Fruit fly (Drosophila melanogaster) whole organism, embryonic: Measurements from ENCODE around the gene CG6055.

ENCODE experiments used
- Atf6 ChIP-seq: fragments of 200-800 bp; sonication (Bioruptor generic); IDR thresholded peaks from 2 replicates; pipeline ENCODE4 v1.3.6; 2022; ENCODE audit warnings: missing biosample characterization, missing genetic modification characterization
- B-H2 ChIP-seq: fragments of 200-800 bp; sonication (Bioruptor generic); optimal IDR thresholded peaks from 2 replicates; lab custom pipeline; 2018; ENCODE audit warnings: missing biosample characterization, mild to moderate bottlenecking, missing genetic modification characterization
- BtbVII ChIP-seq: fragments of 200-800 bp; sonication (Bioruptor generic); optimal IDR thresholded peaks from 3 replicates; lab custom pipeline; 2017; ENCODE audit warnings: missing biosample characterization, mild to moderate bottlenecking, missing genetic modification characterization
- CG10209 ChIP-seq: fragments of 200-800 bp; sonication (Bioruptor generic); optimal IDR thresholded peaks from 3 replicates; lab custom pipeline; 2017; ENCODE audit warnings: missing biosample characterization, mild to moderate bottlenecking, missing genetic modification characterization, missing genetic modification reagents
- CG10959 ChIP-seq: fragments of 200-800 bp; sonication (Bioruptor generic); IDR thresholded peaks from 2 replicates; pipeline ENCODE4 v1.3.6; 2022; ENCODE audit warnings: missing biosample characterization, missing genetic modification characterization
- CG11504 ChIP-seq: fragments of 200-800 bp; sonication (Bioruptor generic); optimal IDR thresholded peaks from 3 replicates; lab custom pipeline; 2019; ENCODE audit warnings: missing biosample characterization, mild to moderate bottlenecking, missing genetic modification characterization, moderate library complexity
- CG12219 ChIP-seq: fragments of 200-800 bp; sonication (Bioruptor generic); optimal IDR thresholded peaks from 3 replicates; lab custom pipeline; 2018; ENCODE audit warnings: missing biosample characterization, mild to moderate bottlenecking, missing genetic modification characterization
- CG13775 ChIP-seq: fragments of 200-800 bp; sonication (Bioruptor generic); optimal IDR thresholded peaks from 3 replicates; lab custom pipeline; 2017; ENCODE audit warnings: missing biosample characterization, mild to moderate bottlenecking, missing genetic modification characterization
- CG14667 ChIP-seq: fragments of 200-800 bp; sonication (Bioruptor generic); IDR thresholded peaks from 2 replicates; pipeline ENCODE4 v1.3.6; 2022; ENCODE audit warnings: missing biosample characterization, missing genetic modification characterization
- CG16813 ChIP-seq: fragments of 200-800 bp; sonication (Bioruptor generic); IDR thresholded peaks from 3 replicates; pipeline ENCODE4 v1.3.6; 2022; ENCODE audit warnings: missing biosample characterization, missing genetic modification characterization; ENCODE audit not compliant: partially characterized antibody
- CG17912 ChIP-seq: fragments of 200-800 bp; sonication (Bioruptor generic); optimal IDR thresholded peaks from 2 replicates; lab custom pipeline; 2018; ENCODE audit warnings: missing biosample characterization, mild to moderate bottlenecking, missing genetic modification characterization
- CG18262 ChIP-seq: fragments of 200-800 bp; optimal IDR thresholded peaks from 3 replicates; lab custom pipeline; 2019; ENCODE audit warnings: missing biosample characterization, mild to moderate bottlenecking, missing genetic modification characterization, moderate library complexity
- CG2678 ChIP-seq: fragments of 200-800 bp; sonication (Bioruptor generic); optimal IDR thresholded peaks from 3 replicates; lab custom pipeline; 2019; ENCODE audit warnings: missing biosample characterization, mild to moderate bottlenecking, missing genetic modification characterization, moderate library complexity
- CG30431 ChIP-seq: fragments of 200-800 bp; sonication (Bioruptor generic); optimal IDR thresholded peaks from 2 replicates; lab custom pipeline; 2017; ENCODE audit warnings: missing biosample characterization, missing genetic modification characterization
- CG31441 ChIP-seq: fragments of 200-800 bp; sonication (Bioruptor generic); IDR thresholded peaks from 2 replicates; pipeline ENCODE4 v1.3.6; 2022; ENCODE audit warnings: missing biosample characterization, missing genetic modification characterization
- CG4328 ChIP-seq: fragments of 200-800 bp; sonication (Bioruptor generic); optimal IDR thresholded peaks from 3 replicates; lab custom pipeline; 2017; ENCODE audit warnings: missing biosample characterization, missing genetic modification reagents, missing genetic modification characterization
- CG6175 ChIP-seq: fragments of 200-800 bp; sonication (Bioruptor generic); IDR thresholded peaks from 3 replicates; pipeline ENCODE4 v1.3.6; 2022; ENCODE audit warnings: missing biosample characterization, missing genetic modification characterization
- CG6854 ChIP-seq: fragments of 200-800 bp; sonication (Bioruptor generic); optimal IDR thresholded peaks from 3 replicates; lab custom pipeline; 2017; ENCODE audit warnings: missing biosample characterization, mild to moderate bottlenecking, missing genetic modification characterization
- CG7839 ChIP-seq: fragments of 200-800 bp; sonication (Bioruptor generic); optimal IDR thresholded peaks from 3 replicates; lab custom pipeline; 2018; ENCODE audit warnings: missing biosample characterization, mild to moderate bottlenecking, missing genetic modification characterization, moderate library complexity
- CG8924 ChIP-seq: fragments of 200-800 bp; optimal IDR thresholded peaks from 3 replicates; lab custom pipeline; 2019; ENCODE audit warnings: missing biosample characterization, mild to moderate bottlenecking, missing genetic modification characterization, moderate library complexity
- CG9876 ChIP-seq: fragments of 200-800 bp; sonication (Bioruptor generic); optimal IDR thresholded peaks from 2 replicates; lab custom pipeline; 2016; ENCODE audit warnings: missing biosample characterization, missing genetic modification characterization
- Camta ChIP-seq: fragments of 200-800 bp; sonication (Bioruptor generic); optimal IDR thresholded peaks from 2 replicates; lab custom pipeline; 2016; ENCODE audit warnings: missing biosample characterization, missing genetic modification characterization
- D ChIP-seq, 2 experiments: fragments of 200-800 bp in 1 of 2; fragments of >200 bp in 1 of 2; sonication (Bioruptor generic) in 1 of 2; optimal IDR thresholded peaks; 2 replicates in 1 of 2; 3 replicates in 1 of 2; lab custom pipeline; 2017; ENCODE audit warnings: mild to moderate bottlenecking in 1 of 2, missing biosample characterization in 1 of 2, missing genetic modification characterization in 1 of 2, missing genetic modification reagents in 1 of 2
- Gsc ChIP-seq: fragments of 200-800 bp; sonication (Bioruptor generic); IDR thresholded peaks from 2 replicates; pipeline ENCODE4 v1.3.6; 2022; ENCODE audit warnings: missing biosample characterization, missing genetic modification characterization
- HmgZ ChIP-seq: fragments of 200-800 bp; sonication (Bioruptor generic); optimal IDR thresholded peaks from 2 replicates; lab custom pipeline; 2018; ENCODE audit warnings: missing biosample characterization, mild to moderate bottlenecking, missing genetic modification characterization
- Hsf ChIP-seq: fragments of 200-800 bp; sonication (Bioruptor generic); optimal IDR thresholded peaks from 3 replicates; lab custom pipeline; 2016; ENCODE audit warnings: missing biosample characterization, missing genetic modification characterization
- NC2β ChIP-seq: fragments of 200-800 bp; sonication (Bioruptor generic); optimal IDR thresholded peaks from 2 replicates; lab custom pipeline; 2016; ENCODE audit warnings: missing biosample characterization, missing genetic modification characterization
- PHDP ChIP-seq: fragments of 200-800 bp; sonication (Bioruptor generic); optimal IDR thresholded peaks from 3 replicates; lab custom pipeline; 2018; ENCODE audit warnings: missing biosample characterization, mild to moderate bottlenecking, missing genetic modification characterization, moderate library complexity
- Ravus ChIP-seq: fragments of 200-800 bp; sonication (Bioruptor generic); IDR thresholded peaks from 2 replicates; pipeline ENCODE4 v1.3.6; 2022; ENCODE audit warnings: missing biosample characterization, missing genetic modification characterization
- Scr ChIP-seq: fragments of 200-800 bp; sonication (Bioruptor generic); IDR thresholded peaks from 2 replicates; pipeline ENCODE4 v1.3.6; 2022; ENCODE audit warnings: missing biosample characterization, missing genetic modification characterization; ENCODE audit not compliant: partially characterized antibody
- btn ChIP-seq: fragments of 200-800 bp; sonication (Bioruptor generic); optimal IDR thresholded peaks from 2 replicates; lab custom pipeline; 2016; ENCODE audit warnings: missing biosample characterization, missing genetic modification characterization
- chn ChIP-seq: fragments of 200-800 bp; sonication (Bioruptor generic); optimal IDR thresholded peaks from 2 replicates; lab custom pipeline; 2016; ENCODE audit warnings: missing biosample characterization, missing genetic modification characterization
- crp ChIP-seq, 2 experiments: fragments of 200-800 bp; sonication (Bioruptor generic); optimal IDR thresholded peaks; 2 replicates in 1 of 2; 3 replicates in 1 of 2; lab custom pipeline; 2017; ENCODE audit warnings: missing biosample characterization in 2 of 2, missing genetic modification characterization in 2 of 2, mild to moderate bottlenecking in 1 of 2, moderate library complexity in 1 of 2
- cwo ChIP-seq: fragments of 200-800 bp; sonication (Bioruptor generic); optimal IDR thresholded peaks from 3 replicates; lab custom pipeline; 2017; ENCODE audit warnings: missing biosample characterization, missing genetic modification characterization, mild to moderate bottlenecking, moderate library complexity, missing genetic modification reagents
- ftz-f1 ChIP-seq: fragments of 200-800 bp; sonication (Bioruptor generic); optimal IDR thresholded peaks from 2 replicates; lab custom pipeline; 2016; ENCODE audit warnings: missing biosample characterization, missing genetic modification characterization
- insv ChIP-seq, 2 experiments: fragments of 200-800 bp; sonication (Bioruptor generic); optimal IDR thresholded peaks; 3 replicates each; lab custom pipeline; 2016 to 2018; ENCODE audit warnings: missing biosample characterization in 2 of 2, missing genetic modification characterization in 2 of 2
- inv ChIP-seq: fragments of 200-800 bp; sonication (Bioruptor generic); IDR thresholded peaks from 2 replicates; pipeline ENCODE4 v1.3.6; 2022; ENCODE audit warnings: missing biosample characterization, missing genetic modification characterization; ENCODE audit not compliant: partially characterized antibody
- jing ChIP-seq: fragments of 200-800 bp; sonication (Bioruptor generic); optimal IDR thresholded peaks from 2 replicates; lab custom pipeline; 2018; ENCODE audit warnings: missing biosample characterization, mild to moderate bottlenecking, missing genetic modification characterization
- nau ChIP-seq: fragments of 200-800 bp; sonication (Bioruptor generic); optimal IDR thresholded peaks from 3 replicates; lab custom pipeline; 2017; ENCODE audit warnings: missing biosample characterization, mild to moderate bottlenecking, missing genetic modification characterization, missing genetic modification reagents
- p53 ChIP-seq: fragments of 200-800 bp; sonication (Bioruptor generic); optimal IDR thresholded peaks from 2 replicates; lab custom pipeline; 2016; ENCODE audit warnings: missing biosample characterization, missing genetic modification characterization
- pan ChIP-seq, 4 experiments: fragments of >200 bp in 3 of 4; fragments of 200-800 bp in 1 of 4; sonication (Bioruptor generic) in 1 of 4; optimal IDR thresholded peaks in 3 of 4; IDR thresholded peaks in 1 of 4; 2 replicates each; pipeline versions ENCODE4 v1.3.6 to Lab custom; 2017 to 2022; ENCODE audit warnings: missing biosample characterization in 2 of 4, missing genetic modification characterization in 2 of 4, mixed read lengths in 1 of 4
- pfk ChIP-seq: fragments of 200-800 bp; sonication (Bioruptor generic); optimal IDR thresholded peaks from 2 replicates; lab custom pipeline; 2018; ENCODE audit warnings: missing biosample characterization, mild to moderate bottlenecking, missing genetic modification characterization, moderate library complexity
- prd ChIP-seq, 3 experiments: fragments of >200 bp in 2 of 3; fragments of 200-800 bp in 1 of 3; sonication (Bioruptor generic) in 1 of 3; optimal IDR thresholded peaks in 2 of 3; IDR thresholded peaks in 1 of 3; 2 replicates in 2 of 3; 3 replicates in 1 of 3; pipeline versions ENCODE4 v1.3.6 to Lab custom; 2017 to 2022; ENCODE audit warnings: missing biosample characterization in 1 of 3, missing genetic modification characterization in 1 of 3
- sna ChIP-seq: fragments of 200-800 bp; sonication (Bioruptor generic); IDR thresholded peaks from 2 replicates; pipeline ENCODE4 v1.3.6; 2022; ENCODE audit warnings: missing biosample characterization, missing genetic modification characterization; ENCODE audit not compliant: partially characterized antibody
- vfl ChIP-seq: fragments of 200-800 bp; sonication (Bioruptor generic); optimal IDR thresholded peaks from 2 replicates; lab custom pipeline; 2016; ENCODE audit warnings: missing biosample characterization, missing genetic modification characterization
- vvl ChIP-seq: fragments of 200-800 bp; sonication (Bioruptor generic); IDR thresholded peaks from 2 replicates; pipeline ENCODE4 v1.3.6; 2022; ENCODE audit warnings: missing biosample characterization, missing genetic modification characterization

The CG6055 gene

DNA sequence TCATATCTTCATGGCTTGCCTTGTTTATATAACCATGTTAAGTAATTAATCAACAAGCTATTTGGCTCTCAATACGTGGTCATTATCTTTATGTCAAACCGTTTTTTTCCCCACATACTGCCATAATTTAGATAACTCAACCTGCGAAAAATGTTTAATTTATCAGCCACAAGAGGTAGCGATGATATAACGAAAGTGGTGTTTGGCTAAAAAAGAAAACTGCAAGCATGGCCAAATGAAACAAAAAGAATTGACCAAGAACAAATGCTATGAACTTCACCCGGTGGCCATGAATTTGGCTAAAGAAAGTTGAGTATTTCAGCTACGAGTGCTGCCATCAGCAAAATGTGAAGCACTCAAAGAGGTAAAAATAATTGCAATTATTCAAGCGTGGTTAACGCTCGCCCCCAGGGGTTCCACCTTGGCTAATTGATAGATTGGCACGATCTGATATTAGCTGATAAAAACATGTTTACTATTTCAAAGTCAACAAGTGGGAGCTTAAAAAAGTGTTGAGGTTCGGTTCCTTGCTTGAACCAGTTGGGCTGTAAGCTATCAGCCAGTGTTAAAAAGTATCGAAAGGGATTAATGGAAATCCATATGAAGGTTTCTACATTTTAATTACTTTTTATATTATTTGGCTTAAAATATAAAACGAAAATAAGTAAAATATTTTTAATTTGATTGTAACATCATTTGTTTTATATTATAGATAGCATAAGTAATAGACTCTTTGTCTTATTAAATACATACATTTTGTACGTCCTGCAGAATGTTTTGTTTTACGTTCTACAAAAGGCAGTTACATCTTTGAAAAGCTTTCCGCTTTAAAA, 29.6 kb upstream of the CG6055 start (continued):
- TF ChIP-seq cwo (GFP tag; lab: Kevin White, UChicago) (peak; percentile 55), Scr (GFP tag; lab: Robert Waterston, UW) (no peak), CG16813 (GFP tag; lab: Robert Waterston, UW) (no peak), CG8924 (tag; lab: Kevin White, UChicago) (peak; percentile 23), crp (GFP tag; optimal IDR thresholded peaks at IDR 0.05; lab: Kevin White, UChicago) (no peak), CG11504 (tag; lab: Kevin White, UChicago) (peak; percentile 66), Ravus (GFP tag; lab: Robert Waterston, UW) (no peak), NC2β (GFP tag; lab: Kevin White, UChicago) (peak; percentile 21), HmgZ (tag; lab: Kevin White, UChicago) (peak; percentile 88), Camta (GFP tag; lab: Kevin White, UChicago) (peak; percentile 60), PHDP (tag; lab: Kevin White, UChicago) (peak; percentile 51), Hsf (GFP tag; lab: Kevin White, UChicago) (peak; percentile 28), vfl (GFP tag; lab: Kevin White, UChicago) (peak; percentile 30), CG2678 (tag; lab: Kevin White, UChicago) (peak; percentile 81), inv (no peak), CG13775 (GFP tag; lab: Kevin White, UChicago) (peak; percentile 44), pfk (GFP tag; lab: Kevin White, UChicago) (peak; percentile 47), CG14667 (GFP tag; lab: Robert Waterston, UW) (no peak; the same call in 1 of the 2 replicates), CG7839 (tag; lab: Kevin White, UChicago) (peak; percentile 40), sna (GFP tag; lab: Robert Waterston, UW) (no peak), CG9876 (GFP tag; lab: Kevin White, UChicago) (peak; percentile 70), prd (optimal IDR thresholded peaks at IDR 0.05; lab: Kevin White, UChicago) (no peak), prd (GFP tag; IDR thresholded peaks at IDR 0.05; lab: Robert Waterston, UW) (peak; percentile 40; the same call in 2 of the 3 replicates), ftz-f1 (GFP tag; lab: Kevin White, UChicago) (peak; percentile 80), CG6854 (GFP tag; lab: Kevin White, UChicago) (peak; percentile 54), vvl (GFP tag; lab: Robert Waterston, UW) (peak; percentile 36), jing (GFP tag; lab: Kevin White, UChicago) (no peak), CG4328 (GFP tag; lab: Kevin White, UChicago) (peak; percentile 72), btn (peak; percentile 48), B-H2 (GFP tag; lab: Kevin White, UChicago) (peak; percentile 86), CG31441 (peak; percentile 43; the same call in 1 of the 2 replicates), CG12219 (peak; percentile 47), CG18262 (tag; lab: Kevin White, UChicago) (peak; percentile 12), CG10959 (GFP tag; lab: Robert Waterston, UW) (no peak), insv (GFP tag; optimal IDR thresholded peaks at IDR 0.05; lab: Kevin White, UChicago) (peak in 1 of 2 experiments; percentile 49), CG10209 (peak; percentile 84), D (optimal IDR thresholded peaks at IDR 0.05; lab: Kevin White, UChicago) (no peak), D (GFP tag; optimal IDR thresholded peaks at IDR 0.05; lab: Kevin White, UChicago) (no peak), chn (GFP tag; lab: Kevin White, UChicago) (peak; percentile 29), p53 (peak; percentile 68), Gsc (GFP tag; lab: Robert Waterston, UW) (no peak), Atf6 (GFP tag; lab: Robert Waterston, UW) (peak; percentile 89), pan (optimal IDR thresholded peaks at IDR 0.05; lab: Kevin White, UChicago) (no peak), pan (GFP tag; optimal IDR thresholded peaks at IDR 0.05 in 1 of 2, IDR thresholded peaks at IDR 0.05 in 1 of 2) (peak in 1 of 2 experiments; percentile 73), BtbVII (peak; percentile 61), CG17912 (GFP tag; lab: Kevin White, UChicago) (peak; percentile 88), CG6175 (GFP tag; lab: Robert Waterston, UW) (no peak; the same call in 2 of the 3 replicates), nau (GFP tag; lab: Kevin White, UChicago) (peak; percentile 80), CG30431 (GFP tag; lab: Kevin White, UChicago) (peak; percentile 36)
